Worm (Caenorhabditis elegans): ENCODE results near the gene C54G10.1.

The C54G10.1 gene

DNA sequence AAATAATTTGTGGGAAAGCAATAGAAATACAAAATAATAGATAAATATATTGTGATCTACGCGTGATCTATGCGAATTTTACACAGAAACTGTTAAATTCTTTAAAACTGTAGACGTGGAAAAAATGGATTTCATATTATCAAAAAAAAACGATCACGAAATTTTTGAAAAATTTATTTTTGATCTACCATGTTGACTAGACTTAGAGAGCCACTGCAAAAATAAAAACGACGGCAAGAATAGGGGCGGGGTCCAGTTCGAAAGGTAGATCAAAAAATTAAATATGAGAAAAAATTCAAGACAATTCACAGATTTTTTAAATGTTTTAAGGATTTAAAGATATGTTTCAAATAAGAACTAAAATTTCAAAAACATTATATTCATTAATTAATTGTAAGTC lies 2.8 kb upstream of the C54G10.1 start:
- TF ChIP-seq aly-2 (tag; optimal IDR thresholded peaks at IDR 0.05) (no peak), fos-1 (tag; optimal IDR thresholded peaks at IDR 0.05) (no peak), nhr-77 (tag; optimal IDR thresholded peaks at IDR 0.05) (no peak), nfya-1 (tag; optimal IDR thresholded peaks at IDR 0.05; ENCODE audit: insufficient read depth) (no peak), hmg-11 (tag; optimal IDR thresholded peaks at IDR 0.05) (no peak), daf-12 (tag; optimal IDR thresholded peaks at IDR 0.05) (no peak), R02D3.7 (tag; optimal IDR thresholded peaks at IDR 0.05) (no peak), ztf-11 (tag; optimal IDR thresholded peaks at IDR 0.05) (no peak), fkh-2 (tag; optimal IDR thresholded peaks at IDR 0.05) (no peak), nhr-12 (tag; optimal IDR thresholded peaks at IDR 0.05) (no peak), nhr-11 (tag; optimal IDR thresholded peaks at IDR 0.05) (no peak), zag-1 (tag; optimal IDR thresholded peaks at IDR 0.05) (no peak), nhr-28 (tag; optimal IDR thresholded peaks at IDR 0.05) (no peak), nhr-43 (tag; optimal IDR thresholded peaks at IDR 0.05; ENCODE audit: poor library complexity, severe bottlenecking) (no peak), unc-62 (GFP tag; optimal IDR thresholded peaks at IDR 0.05) (no peak)

DNA sequence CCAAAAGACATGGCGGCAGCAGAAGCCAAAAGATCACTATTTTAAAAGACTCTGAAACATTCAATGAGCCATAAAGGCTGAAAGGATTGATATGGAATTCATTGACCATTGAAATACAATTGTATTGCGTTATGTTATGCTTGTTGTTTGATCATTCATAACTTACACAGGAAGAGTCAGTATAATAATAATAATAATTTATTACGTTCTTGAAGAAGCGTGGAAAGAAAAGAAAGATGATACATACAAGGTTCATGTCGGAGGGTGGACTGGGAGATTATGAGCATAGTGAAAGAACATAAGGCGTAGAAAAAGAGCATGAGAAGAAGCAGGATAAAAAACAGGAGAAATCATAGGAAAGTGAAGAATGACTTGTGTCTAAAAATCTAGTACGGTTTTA lies 830 bp upstream of the C54G10.1 start, which contains the start of gene F43D2.7:
TSS of gene F43D2.7 (minus strand) at position 101 of the 400 bp plus-strand sequence.
- TF ChIP-seq tbx-2 (tag; optimal IDR thresholded peaks at IDR 0.05): no peak
- TF ChIP-seq ama-1 (optimal IDR thresholded peaks at IDR 0.05): no peak
- TF ChIP-seq daf-12 (tag; optimal IDR thresholded peaks at IDR 0.05): no peak
- no peak for TF ChIP-seq elt-3 (tag; optimal IDR thresholded peaks at IDR 0.05)
- no peak for TF ChIP-seq snpc-4 (tag; optimal IDR thresholded peaks at IDR 0.05)
- no peak for TF ChIP-seq nfya-1 (tag; optimal IDR thresholded peaks at IDR 0.05; ENCODE audit: insufficient read depth)
- TF ChIP-seq ceh-9 (tag; optimal IDR thresholded peaks at IDR 0.05): no peak
- TF ChIP-seq nhr-67 (tag; optimal IDR thresholded peaks at IDR 0.05): no peak
- TF ChIP-seq nhr-43 (tag; optimal IDR thresholded peaks at IDR 0.05; ENCODE audit: poor library complexity, severe bottlenecking): no peak
- no peak for TF ChIP-seq ceh-16 (tag; optimal IDR thresholded peaks at IDR 0.05)
- TF ChIP-seq nhr-28 (tag; optimal IDR thresholded peaks at IDR 0.05): no peak
- no peak for TF ChIP-seq mdl-1 (tag; optimal IDR thresholded peaks at IDR 0.05)
- no peak for TF ChIP-seq fos-1 (tag; optimal IDR thresholded peaks at IDR 0.05)
- TF ChIP-seq pqm-1 (tag; optimal IDR thresholded peaks at IDR 0.05): no peak
- no peak for TF ChIP-seq ceh-82 (tag; optimal IDR thresholded peaks at IDR 0.05)

DNA sequence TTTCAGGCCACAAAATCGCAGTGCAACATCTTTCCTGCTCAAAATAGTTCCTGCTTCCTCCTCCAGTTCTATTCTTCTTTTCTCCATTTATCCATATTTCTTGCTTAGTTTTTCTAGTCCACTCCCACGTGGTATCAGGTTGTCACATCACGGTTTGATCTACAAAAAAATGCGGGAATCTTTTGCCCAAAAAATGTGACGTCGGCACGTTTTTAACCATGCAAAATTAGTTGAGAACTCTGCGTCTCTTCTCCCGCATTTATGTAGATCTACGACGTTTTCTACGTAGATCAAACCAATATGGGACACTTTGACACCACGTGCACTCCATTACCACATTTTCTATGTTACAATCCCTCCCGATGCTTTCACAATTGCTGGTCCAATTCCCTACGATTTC lies 1.1 kb downstream of the C54G10.1 start:
- TF ChIP-seq zag-1 (tag; optimal IDR thresholded peaks at IDR 0.05) (no peak), lsy-12 (tag; optimal IDR thresholded peaks at IDR 0.05) (no peak)

DNA sequence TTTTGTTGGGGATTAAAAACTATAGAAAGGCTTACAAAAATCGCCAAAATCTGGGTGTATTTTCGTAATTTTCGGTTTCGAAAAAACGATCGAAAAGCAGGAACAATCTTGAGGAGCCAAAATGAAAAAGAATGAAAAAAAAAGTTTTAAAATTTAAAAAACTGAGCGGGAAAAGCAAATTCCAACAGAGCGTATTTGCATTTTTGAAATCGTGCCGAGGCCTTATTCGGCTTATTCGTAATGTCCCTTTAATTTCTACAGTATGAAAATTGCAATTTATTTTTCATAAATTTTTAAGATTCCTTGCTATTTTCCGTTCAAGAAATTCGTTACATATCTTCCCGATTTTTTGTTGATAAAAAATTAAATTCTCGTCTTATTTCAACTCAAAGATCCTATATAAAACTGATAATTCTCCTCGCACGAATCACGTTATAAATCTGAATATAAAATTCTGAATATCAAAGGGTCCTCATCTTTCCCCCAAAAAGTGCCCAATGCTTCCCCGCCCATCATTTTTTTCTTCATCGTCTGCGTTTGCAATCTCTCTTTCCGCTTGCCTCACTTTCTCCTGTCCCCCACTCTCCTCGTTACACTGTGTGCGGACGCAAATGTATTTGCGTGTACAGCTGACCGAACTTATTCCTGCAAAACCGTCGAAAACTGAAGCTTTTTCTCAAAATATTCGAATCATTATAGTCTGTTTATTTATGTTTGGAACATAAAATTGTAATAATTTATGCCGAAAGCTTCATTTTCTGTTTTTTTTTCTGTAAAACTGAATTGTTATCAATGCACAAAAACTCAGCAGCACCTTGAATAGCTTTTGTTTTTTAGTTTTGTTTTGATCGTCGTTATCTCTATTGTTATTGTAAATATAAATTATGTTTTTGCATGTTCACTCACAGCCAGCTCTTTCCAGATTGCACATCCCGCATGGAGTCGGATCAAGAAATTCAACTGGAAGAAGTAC lies 5.2 kb downstream of the C54G10.1 start, which contains the start of the genes rfc-1 and pmp-3:
TSS of gene rfc-1 (minus strand) at position 163 of the 973 bp plus-strand sequence.
TSS of gene pmp-3 (plus strand) at position 923 of the 973 bp plus-strand sequence.
- TF ChIP-seq elt-3 (tag; optimal IDR thresholded peaks at IDR 0.05): no peak
- peak; percentile 5 for TF ChIP-seq nhr-23 (tag; optimal IDR thresholded peaks at IDR 0.05)
- peak; percentile 9 for TF ChIP-seq nfya-1 (tag; optimal IDR thresholded peaks at IDR 0.05; ENCODE audit: insufficient read depth)
- TF ChIP-seq elt-1 (tag; optimal IDR thresholded peaks at IDR 0.05): no peak
- TF ChIP-seq daf-12 (tag; optimal IDR thresholded peaks at IDR 0.05): no peak
- peak; percentile 39 for TF ChIP-seq hmg-11 (tag; optimal IDR thresholded peaks at IDR 0.05)
- TF ChIP-seq pha-4 (tag; optimal IDR thresholded peaks at IDR 0.05): peak; percentile 30
- peak; percentile 31 for TF ChIP-seq lin-15B (tag; optimal IDR thresholded peaks at IDR 0.05)

DNA sequence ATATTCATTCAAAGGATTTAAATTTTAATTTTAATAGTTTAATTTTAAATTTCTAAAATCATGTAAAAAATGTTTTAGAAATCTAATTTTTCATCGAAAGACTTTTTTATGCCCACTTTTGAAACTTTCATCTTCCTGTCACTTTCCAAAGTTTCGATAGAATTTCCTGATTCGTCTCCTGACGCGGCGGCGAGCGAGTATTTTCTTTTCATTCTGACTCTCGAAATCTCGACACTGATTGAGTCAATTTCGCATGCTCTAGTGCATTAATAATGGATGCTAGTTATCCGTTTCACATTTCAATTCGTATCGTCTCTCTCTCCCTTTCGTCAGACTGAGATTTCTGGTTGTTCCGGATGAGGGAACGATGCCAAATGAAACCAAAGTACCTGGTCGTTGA lies 7.9 kb downstream of the C54G10.1 start:
- TF ChIP-seq fkh-10 (GFP tag; optimal IDR thresholded peaks at IDR 0.05) (peak; percentile 80), nhr-237 (tag; optimal IDR thresholded peaks at IDR 0.05) (no peak)
